Fruit fly (Drosophila melanogaster) whole organism, embryonic: ENCODE data around the gene CG13894.
A peak's percentile ranks its signal among the peaks of the same experiment; 100 is the strongest.

Experiments used
- ATbp ChIP-seq: fragments of 200-800 bp; sonication (Bioruptor generic); optimal IDR thresholded peaks from 2 replicates; lab custom pipeline; 2017; ENCODE audit warnings: missing biosample characterization, mild to moderate bottlenecking, missing genetic modification characterization, missing genetic modification reagents
- Aef1 ChIP-seq: fragments of 200-800 bp; sonication (Bioruptor generic); IDR thresholded peaks from 3 replicates; pipeline ENCODE4 v1.3.6; 2022; ENCODE audit warnings: missing biosample characterization, missing genetic modification characterization
- Bdp1 ChIP-seq: fragments of 200-800 bp; sonication (Bioruptor generic); optimal IDR thresholded peaks from 3 replicates; lab custom pipeline; 2016; ENCODE audit warnings: missing biosample characterization, missing genetic modification characterization
- BtbVII ChIP-seq: fragments of 200-800 bp; sonication (Bioruptor generic); optimal IDR thresholded peaks from 3 replicates; lab custom pipeline; 2017; ENCODE audit warnings: missing biosample characterization, mild to moderate bottlenecking, missing genetic modification characterization
- CG10321 ChIP-seq: fragments of 200-800 bp; sonication (Bioruptor generic); IDR thresholded peaks from 2 replicates; pipeline ENCODE4 v1.3.6; 2022; ENCODE audit warnings: missing biosample characterization, missing genetic modification characterization
- CG10462 ChIP-seq: fragments of 200-800 bp; sonication (Bioruptor generic); optimal IDR thresholded peaks from 2 replicates; lab custom pipeline; 2016; ENCODE audit warnings: missing biosample characterization, missing genetic modification characterization
- CG14014 ChIP-seq: fragments of 200-800 bp; sonication (Bioruptor generic); IDR thresholded peaks from 2 replicates; pipeline ENCODE4 v1.3.6; 2022; ENCODE audit warnings: missing biosample characterization, missing genetic modification characterization
- CG18599 ChIP-seq: fragments of 200-800 bp; sonication (Bioruptor generic); optimal IDR thresholded peaks from 3 replicates; lab custom pipeline; 2017; ENCODE audit warnings: missing biosample characterization, missing genetic modification characterization, mild to moderate bottlenecking, moderate library complexity, missing genetic modification reagents
- CG32772 ChIP-seq: fragments of 200-800 bp; sonication (Bioruptor generic); IDR thresholded peaks from 2 replicates; pipeline ENCODE4 v1.3.6; 2022; ENCODE audit warnings: missing biosample characterization, missing genetic modification characterization
- CG34376 ChIP-seq: fragments of 200-800 bp; sonication (Bioruptor generic); optimal IDR thresholded peaks from 2 replicates; lab custom pipeline; 2018; ENCODE audit warnings: missing biosample characterization, mild to moderate bottlenecking, missing genetic modification characterization
- CG34422 ChIP-seq: fragments of 200-800 bp; sonication (Bioruptor generic); IDR thresholded peaks from 3 replicates; pipeline ENCODE4 v1.3.6; 2022; ENCODE audit warnings: missing biosample characterization, missing genetic modification characterization
- CG42726 ChIP-seq: fragments of 200-800 bp; sonication (Bioruptor generic); IDR thresholded peaks from 2 replicates; pipeline ENCODE4 v1.3.6; 2022; ENCODE audit warnings: missing biosample characterization, missing genetic modification characterization; ENCODE audit not compliant: partially characterized antibody
- CG4328 ChIP-seq: fragments of 200-800 bp; sonication (Bioruptor generic); optimal IDR thresholded peaks from 3 replicates; lab custom pipeline; 2017; ENCODE audit warnings: missing biosample characterization, missing genetic modification reagents, missing genetic modification characterization
- CG4360 ChIP-seq: fragments of 200-800 bp; sonication (Bioruptor generic); IDR thresholded peaks from 2 replicates; pipeline ENCODE4 v1.3.6; 2022; ENCODE audit warnings: missing biosample characterization, missing genetic modification characterization
- CG4404 ChIP-seq: fragments of 200-800 bp; sonication (Bioruptor generic); IDR thresholded peaks from 2 replicates; pipeline ENCODE4 v1.3.6; 2022; ENCODE audit warnings: missing biosample characterization, missing genetic modification characterization
- CG4617 ChIP-seq: fragments of 200-800 bp; sonication (Bioruptor generic); optimal IDR thresholded peaks from 3 replicates; lab custom pipeline; 2016; ENCODE audit warnings: missing biosample characterization, missing genetic modification characterization, borderline replicate concordance
- CG4820 ChIP-seq: fragments of 200-800 bp; sonication (Bioruptor generic); optimal IDR thresholded peaks from 3 replicates; lab custom pipeline; 2016; ENCODE audit warnings: missing biosample characterization, missing genetic modification characterization
- CG6765 ChIP-seq: fragments of 200-800 bp; sonication (Bioruptor generic); optimal IDR thresholded peaks from 3 replicates; lab custom pipeline; 2017; ENCODE audit warnings: missing biosample characterization, mild to moderate bottlenecking, missing genetic modification characterization
- CG9797 ChIP-seq: fragments of 200-800 bp; sonication (Bioruptor generic); optimal IDR thresholded peaks from 3 replicates; lab custom pipeline; 2018; ENCODE audit warnings: missing biosample characterization, mild to moderate bottlenecking, missing genetic modification characterization
- CHES-1-like ChIP-seq: fragments of 200-800 bp; sonication (Bioruptor generic); optimal IDR thresholded peaks from 2 replicates; lab custom pipeline; 2016; ENCODE audit warnings: missing biosample characterization, missing genetic modification characterization
- Hmx ChIP-seq: fragments of 200-800 bp; sonication (Bioruptor generic); optimal IDR thresholded peaks from 2 replicates; lab custom pipeline; 2016; ENCODE audit warnings: missing biosample characterization, missing genetic modification characterization
- Hsf ChIP-seq: fragments of 200-800 bp; sonication (Bioruptor generic); optimal IDR thresholded peaks from 3 replicates; lab custom pipeline; 2016; ENCODE audit warnings: missing biosample characterization, missing genetic modification characterization
- MBD-R2 ChIP-seq: fragments of 200-800 bp; sonication (Bioruptor generic); IDR thresholded peaks from 2 replicates; pipeline ENCODE4 v1.3.6; 2022; ENCODE audit warnings: missing biosample characterization, missing genetic modification characterization
- NfI ChIP-seq: fragments of 200-800 bp; sonication (Bioruptor generic); optimal IDR thresholded peaks from 3 replicates; lab custom pipeline; 2018; ENCODE audit warnings: missing biosample characterization, mild to moderate bottlenecking, missing genetic modification characterization, moderate library complexity
- Optix ChIP-seq: fragments of 200-800 bp; sonication (Bioruptor generic); IDR thresholded peaks from 3 replicates; pipeline ENCODE4 v1.3.6; 2022; ENCODE audit warnings: missing biosample characterization, missing genetic modification characterization
- PHDP ChIP-seq: fragments of 200-800 bp; sonication (Bioruptor generic); optimal IDR thresholded peaks from 3 replicates; lab custom pipeline; 2018; ENCODE audit warnings: missing biosample characterization, mild to moderate bottlenecking, missing genetic modification characterization, moderate library complexity
- ash1 ChIP-seq: fragments of 200-800 bp; sonication (Bioruptor generic); optimal IDR thresholded peaks from 2 replicates; lab custom pipeline; 2018; ENCODE audit warnings: missing biosample characterization, mild to moderate bottlenecking, missing genetic modification characterization
- cg ChIP-seq: fragments of 200-800 bp; sonication (Bioruptor generic); optimal IDR thresholded peaks from 3 replicates; lab custom pipeline; 2019; ENCODE audit warnings: missing biosample characterization, mild to moderate bottlenecking, missing genetic modification characterization, moderate library complexity
- chn ChIP-seq: fragments of 200-800 bp; sonication (Bioruptor generic); optimal IDR thresholded peaks from 2 replicates; lab custom pipeline; 2016; ENCODE audit warnings: missing biosample characterization, missing genetic modification characterization
- crc ChIP-seq: fragments of 200-800 bp; sonication (Bioruptor generic); optimal IDR thresholded peaks from 2 replicates; lab custom pipeline; 2016; ENCODE audit warnings: missing biosample characterization, missing genetic modification characterization
- cwo ChIP-seq: fragments of 200-800 bp; sonication (Bioruptor generic); optimal IDR thresholded peaks from 3 replicates; lab custom pipeline; 2017; ENCODE audit warnings: missing biosample characterization, missing genetic modification characterization, mild to moderate bottlenecking, moderate library complexity, missing genetic modification reagents
- da ChIP-seq: fragments of 200-800 bp; sonication (Bioruptor generic); optimal IDR thresholded peaks from 2 replicates; lab custom pipeline; 2016; ENCODE audit warnings: missing biosample characterization, missing genetic modification characterization
- dimm ChIP-seq: fragments of 200-800 bp; sonication (Bioruptor generic); IDR thresholded peaks from 2 replicates; pipeline ENCODE4 v1.3.6; 2022; ENCODE audit warnings: missing biosample characterization, missing genetic modification characterization
- fd64A ChIP-seq: fragments of 200-800 bp; sonication (Bioruptor generic); optimal IDR thresholded peaks from 3 replicates; lab custom pipeline; 2018; ENCODE audit warnings: missing biosample characterization, mild to moderate bottlenecking, missing genetic modification characterization
- lola ChIP-seq, 3 experiments: fragments of >200 bp in 2 of 3; fragments of 200-800 bp in 1 of 3; sonication (Bioruptor generic) in 1 of 3; optimal IDR thresholded peaks; 2 replicates each; lab custom pipeline; 2017 to 2019; ENCODE audit warnings: missing biosample characterization in 3 of 3, missing genetic modification characterization in 3 of 3, mild to moderate bottlenecking in 1 of 3, moderate library complexity in 1 of 3
- nerfin-2 ChIP-seq: fragments of 200-800 bp; sonication (Bioruptor generic); IDR thresholded peaks from 2 replicates; pipeline ENCODE4 v1.3.6; 2022; ENCODE audit warnings: missing biosample characterization, missing genetic modification characterization; ENCODE audit not compliant: partially characterized antibody
- p53 ChIP-seq: fragments of 200-800 bp; sonication (Bioruptor generic); optimal IDR thresholded peaks from 2 replicates; lab custom pipeline; 2016; ENCODE audit warnings: missing biosample characterization, missing genetic modification characterization
- pfk ChIP-seq: fragments of 200-800 bp; sonication (Bioruptor generic); optimal IDR thresholded peaks from 2 replicates; lab custom pipeline; 2018; ENCODE audit warnings: missing biosample characterization, mild to moderate bottlenecking, missing genetic modification characterization, moderate library complexity
- pita ChIP-seq: fragments of 200-800 bp; sonication (Bioruptor generic); optimal IDR thresholded peaks from 2 replicates; lab custom pipeline; 2017; ENCODE audit warnings: missing biosample characterization, mild to moderate bottlenecking, missing genetic modification characterization
- pzg ChIP-seq: fragments of 200-800 bp; sonication (Bioruptor generic); optimal IDR thresholded peaks from 3 replicates; lab custom pipeline; 2018; ENCODE audit warnings: missing biosample characterization, mild to moderate bottlenecking, missing genetic modification characterization, moderate library complexity
- repo ChIP-seq: fragments of 200-800 bp; sonication (Bioruptor generic); optimal IDR thresholded peaks from 2 replicates; lab custom pipeline; 2016; ENCODE audit warnings: missing biosample characterization, missing genetic modification characterization
- row ChIP-seq: fragments of 200-800 bp; sonication (Bioruptor generic); IDR thresholded peaks from 3 replicates; pipeline ENCODE4 v1.3.6; 2022; ENCODE audit warnings: missing biosample characterization, missing genetic modification characterization
- sc ChIP-seq, 3 experiments: fragments of >200 bp in 2 of 3; fragments of 200-800 bp in 1 of 3; sonication (Bioruptor generic) in 1 of 3; optimal IDR thresholded peaks; 2 replicates in 2 of 3; 3 replicates in 1 of 3; lab custom pipeline; 2017; ENCODE audit warnings: mild to moderate bottlenecking in 1 of 3, missing biosample characterization in 1 of 3, missing genetic modification characterization in 1 of 3, missing genetic modification reagents in 1 of 3
- slbo ChIP-seq: fragments of 200-800 bp; sonication (Bioruptor generic); IDR thresholded peaks from 2 replicates; pipeline ENCODE4 v1.3.6; 2022; ENCODE audit warnings: missing biosample characterization, missing genetic modification characterization
- ssp ChIP-seq: fragments of 200-800 bp; sonication (Bioruptor generic); IDR thresholded peaks from 2 replicates; pipeline ENCODE4 v1.3.6; 2022; ENCODE audit warnings: missing biosample characterization, missing genetic modification characterization
- ttk ChIP-seq: fragments of 200-800 bp; sonication (Bioruptor generic); IDR thresholded peaks from 2 replicates; pipeline ENCODE4 v2.1.2; 2022; ENCODE audit warnings: missing biosample characterization, missing genetic modification characterization
- zen ChIP-seq: fragments of 200-800 bp; sonication (Bioruptor generic); optimal IDR thresholded peaks from 3 replicates; lab custom pipeline; 2018; ENCODE audit warnings: missing biosample characterization, mild to moderate bottlenecking, missing genetic modification characterization, moderate library complexity
- zf30C ChIP-seq: fragments of 200-800 bp; sonication (Bioruptor generic); optimal IDR thresholded peaks from 3 replicates; lab custom pipeline; 2018; ENCODE audit warnings: missing biosample characterization, mild to moderate bottlenecking, missing genetic modification characterization

The CG13894 gene

dm6 chr3L:724518-725341, 25.8 kb upstream of the CG13894 start (continued):
- TF ChIP-seq CG10462 (GFP tag; lab: Kevin White, UChicago) (peak; percentile 94), fd64A (GFP tag; lab: Kevin White, UChicago) (peak; percentile 89), Hmx (GFP tag; lab: Kevin White, UChicago) (peak; percentile 8), chn (GFP tag; lab: Kevin White, UChicago) (peak; percentile 94), ash1 (peak; percentile 17), zen (tag; lab: Kevin White, UChicago) (peak; percentile 94), CG10321 (GFP tag; lab: Robert Waterston, UW) (peak; percentile 66; the same call in 1 of the 2 replicates), cg (no peak), pita (GFP tag; lab: Kevin White, UChicago) (no peak), CG6765 (peak; percentile 36), ssp (GFP tag; lab: Robert Waterston, UW) (peak; percentile 85), dimm (GFP tag; lab: Robert Waterston, UW) (peak; percentile 77), CG4820 (GFP tag; lab: Kevin White, UChicago) (peak; percentile 96), zf30C (no peak), repo (GFP tag; lab: Kevin White, UChicago) (peak; percentile 90), row (GFP tag; lab: Robert Waterston, UW) (peak; percentile 90), CG4617 (GFP tag; lab: Kevin White, UChicago) (peak; percentile 72), CG34422 (peak; percentile 94), MBD-R2 (GFP tag; lab: Robert Waterston, UW) (peak; percentile 63; the same call in 1 of the 2 replicates), ttk (GFP tag; lab: Robert Waterston, UW) (peak; percentile 89), Aef1 (GFP tag; lab: Robert Waterston, UW) (peak; percentile 79), CG4404 (GFP tag; lab: Robert Waterston, UW) (peak; percentile 95), p53 (peak; percentile 88), NfI (GFP tag; lab: Kevin White, UChicago) (peak; percentile 72), CG32772 (peak; percentile 95), Bdp1 (GFP tag; lab: Kevin White, UChicago) (peak; percentile 91), Optix (peak; percentile 95), CG34376 (GFP tag; lab: Kevin White, UChicago) (no peak), CG9797 (peak; percentile 56), pfk (peak; percentile 18), slbo (peak; percentile 74), Hsf (GFP tag; lab: Kevin White, UChicago) (peak; percentile 94), sc (optimal IDR thresholded peaks at IDR 0.05; lab: Kevin White, UChicago) (no peak), sc (GFP tag; optimal IDR thresholded peaks at IDR 0.05; lab: Kevin White, UChicago) (peak; percentile 98), pzg (no peak), PHDP (peak; percentile 90), CG4360 (GFP tag; lab: Robert Waterston, UW) (peak; percentile 86), CG18599 (peak; percentile 78), da (GFP tag; lab: Kevin White, UChicago) (peak; percentile 74), lola (GFP tag; optimal IDR thresholded peaks at IDR 0.05; lab: Kevin White, UChicago) (peak in 1 of 3 experiments; percentile 98), cwo (GFP tag; lab: Kevin White, UChicago) (peak; percentile 66), ATbp (GFP tag; lab: Kevin White, UChicago) (peak; percentile 94), CG42726 (no peak), CG4328 (peak; percentile 75), nerfin-2 (GFP tag; lab: Robert Waterston, UW) (peak; percentile 40; the same call in 1 of the 2 replicates), CG14014 (GFP tag; lab: Robert Waterston, UW) (peak; percentile 87), BtbVII (GFP tag; lab: Kevin White, UChicago) (peak; percentile 68), CHES-1-like (GFP tag; lab: Kevin White, UChicago) (peak; percentile 90), crc (GFP tag; lab: Kevin White, UChicago) (peak; percentile 94)
